Worm (Caenorhabditis elegans) whole organism, L4/young adult: ENCODE data around the gene bgnt-1.3.

Experiments
- W03F9.2 ChIP-seq: fragments of 150-350 bp; optimal IDR thresholded peaks from 2 replicates; lab custom pipeline; 2014; ENCODE audit warnings: missing biosample characterization, missing genetic modification characterization
- him-1 ChIP-seq: sonication (generic microtip); optimal IDR thresholded peaks from 2 replicates; lab custom pipeline; 2016; ENCODE audit warnings: missing genotype, missing genetic modification reagents, missing genetic modification characterization, missing compliant biosample characterization

DNA sequence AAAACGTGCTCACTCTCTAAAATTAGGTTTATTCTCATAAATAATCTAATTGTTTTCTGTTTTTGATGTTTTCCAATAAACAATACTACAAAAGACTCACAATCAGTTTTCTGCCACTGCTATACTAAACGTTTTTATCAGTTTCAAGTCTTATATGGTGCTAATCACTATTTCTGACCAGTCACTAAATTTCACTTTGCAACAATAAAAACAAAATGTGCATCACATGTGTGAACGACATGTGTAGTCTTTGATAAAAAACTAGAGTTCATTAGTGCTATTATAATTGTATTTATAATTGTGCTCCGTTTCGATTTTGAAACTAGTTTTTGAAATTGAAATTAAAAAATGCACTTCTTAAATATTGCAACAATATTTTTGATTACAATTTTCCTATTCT is 21.6 kb upstream of the bgnt-1.3 start, which contains the start of gene cyp-37B1:
- TF ChIP-seq him-1 (no peak), W03F9.2 (tag; lab: Kevin White, UChicago) (no peak)
